Worm (Caenorhabditis elegans) whole organism, L1 larva: ENCODE results near the gene Y66D12A.3.

Experiments used
- ces-1 ChIP-seq: fragments of 150-350 bp; optimal IDR thresholded peaks from 2 replicates; lab custom pipeline; 2014; ENCODE audit warnings: missing biosample characterization, missing genetic modification reagents, missing genetic modification characterization
- fkh-4 ChIP-seq: sonication (generic microtip); optimal IDR thresholded peaks from 2 replicates; lab custom pipeline; 2016; ENCODE audit warnings: missing compliant biosample characterization, missing genetic modification characterization, borderline replicate concordance
- fos-1 ChIP-seq: fragments of 150-350 bp; optimal IDR thresholded peaks from 2 replicates; lab custom pipeline; 2014; ENCODE audit warnings: missing biosample characterization, missing genetic modification characterization
- mdl-1 ChIP-seq, 2 experiments: fragments of 150-350 bp; optimal IDR thresholded peaks; 2 replicates each; lab custom pipeline; 2014 to 2017; ENCODE audit warnings: missing biosample characterization in 2 of 2, missing genetic modification characterization in 2 of 2, inconsistent platforms in 1 of 2
- nhr-12 ChIP-seq: sonication (generic microtip); optimal IDR thresholded peaks from 2 replicates; lab custom pipeline; 2017; ENCODE audit warnings: missing biosample characterization, missing genetic modification characterization
- snpc-4 ChIP-seq: fragments of 150-350 bp; optimal IDR thresholded peaks from 2 replicates; lab custom pipeline; 2014; ENCODE audit warnings: missing biosample characterization, missing genetic modification characterization

DNA sequence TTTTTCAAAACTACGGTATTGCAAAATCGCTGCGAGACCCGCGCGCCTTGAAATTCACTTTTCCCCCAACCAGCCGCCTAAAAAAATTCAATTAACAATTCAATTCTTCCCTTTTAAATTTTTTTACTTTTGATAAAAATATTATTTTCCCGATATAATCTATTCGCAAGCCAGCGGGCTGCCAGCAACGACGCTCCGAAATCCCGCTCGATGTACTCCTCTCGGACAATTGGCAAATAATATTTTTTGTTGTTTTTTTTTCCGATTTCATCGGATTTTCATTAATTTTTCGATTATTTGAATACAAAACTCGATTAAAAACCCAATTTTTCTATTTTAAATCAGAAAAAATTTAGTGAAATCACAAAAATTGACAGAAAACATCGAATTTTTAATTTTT is 26.8 kb downstream of the Y66D12A.3 start:
- TF ChIP-seq fkh-4 (tag; lab: Kevin White, UChicago) (no peak), mdl-1 (tag; optimal IDR thresholded peaks at IDR 0.05; lab: Kevin White, UChicago) (no peak), ces-1 (GFP tag; lab: Kevin White, UChicago) (no peak), fos-1 (tag; lab: Kevin White, UChicago) (no peak), snpc-4 (tag; lab: Kevin White, UChicago) (no peak), nhr-12 (no peak)
